Fruit fly (Drosophila melanogaster) whole organism, wandering third instar larva: ENCODE measurements around the gene Sar1.

Experiments
- Abd-B ChIP-seq: fragments of >200 bp; optimal IDR thresholded peaks from 2 replicates; lab custom pipeline; 2017; ENCODE audit warnings: missing biosample characterization, missing genetic modification characterization
- CG32264 ChIP-seq: fragments of 200-800 bp; sonication (Bioruptor generic); optimal IDR thresholded peaks from 2 replicates; lab custom pipeline; 2016; ENCODE audit warnings: missing biosample characterization, missing genetic modification characterization
- CG9705 ChIP-seq: fragments of 200-800 bp; sonication (Bioruptor generic); optimal IDR thresholded peaks from 2 replicates; lab custom pipeline; 2018; ENCODE audit warnings: missing biosample characterization, mild to moderate bottlenecking, missing genetic modification characterization
- CrebA ChIP-seq: fragments of 200-800 bp; sonication (Bioruptor generic); optimal IDR thresholded peaks from 2 replicates; lab custom pipeline; 2016; ENCODE audit warnings: missing biosample characterization, mild to moderate bottlenecking, missing genetic modification characterization, borderline replicate concordance
- Dfd ChIP-seq: fragments of >200 bp; optimal IDR thresholded peaks from 2 replicates; lab custom pipeline; 2017; ENCODE audit warnings: missing biosample characterization, missing genetic modification characterization
- Dif ChIP-seq: fragments of 200-275, 200-300 bp; sonication (Bioruptor generic); optimal IDR thresholded peaks from 2 replicates; lab custom pipeline; 2018; ENCODE audit warnings: missing biosample characterization, missing genetic modification characterization; ENCODE audit not compliant: partially characterized antibody
- GATAd ChIP-seq: sonication (Bioruptor generic); optimal IDR thresholded peaks from 2 replicates; lab custom pipeline; 2016; ENCODE audit warnings: missing biosample characterization, missing genetic modification characterization
- HLH106 ChIP-seq: fragments of 200-800 bp; optimal IDR thresholded peaks from 3 replicates; lab custom pipeline; 2019; ENCODE audit warnings: missing biosample characterization, mild to moderate bottlenecking, missing genetic modification characterization, moderate library complexity
- Hnf4 ChIP-seq: fragments of 200-800 bp; sonication (Bioruptor generic); optimal IDR thresholded peaks from 2 replicates; lab custom pipeline; 2016; ENCODE audit warnings: missing biosample characterization, mild to moderate bottlenecking, missing genetic modification characterization
- Hr78 ChIP-seq: fragments of >200 bp; optimal IDR thresholded peaks from 2 replicates; lab custom pipeline; 2017; ENCODE audit warnings: missing biosample characterization, missing genetic modification characterization
- Hr83 ChIP-seq: fragments of 200-300 bp; sonication (Bioruptor generic); optimal IDR thresholded peaks from 2 replicates; lab custom pipeline; 2016; ENCODE audit warnings: missing biosample characterization, mild to moderate bottlenecking, missing genetic modification characterization, moderate library complexity; ENCODE audit not compliant: poor library complexity, severe bottlenecking
- Jra ChIP-seq: sonication (Bioruptor generic); optimal IDR thresholded peaks from 2 replicates; lab custom pipeline; 2016; ENCODE audit warnings: missing biosample characterization, missing genetic modification characterization
- Mio ChIP-seq: sonication (Bioruptor generic); optimal IDR thresholded peaks from 2 replicates; lab custom pipeline; 2016; ENCODE audit warnings: missing biosample characterization, missing genetic modification characterization
- Myc ChIP-seq: fragments of >200 bp; optimal IDR thresholded peaks from 2 replicates; lab custom pipeline; 2017
- N ChIP-seq: fragments of >200 bp; optimal IDR thresholded peaks from 2 replicates; lab custom pipeline; 2018; ENCODE audit warnings: missing biosample characterization, missing external identifiers, missing genetic modification characterization
- OdsH ChIP-seq: fragments of 200-800 bp; sonication (Bioruptor generic); optimal IDR thresholded peaks from 2 replicates; lab custom pipeline; 2016; ENCODE audit warnings: missing biosample characterization, mild to moderate bottlenecking, missing genetic modification characterization
- Rel ChIP-seq, 2 experiments: fragments of 200-800 bp; sonication (Bioruptor generic) in 1 of 2; optimal IDR thresholded peaks; 2 replicates in 1 of 2; 3 replicates in 1 of 2; lab custom pipeline; 2016 to 2019; ENCODE audit warnings: mild to moderate bottlenecking in 2 of 2, missing biosample characterization in 2 of 2, missing genetic modification characterization in 2 of 2, moderate library complexity in 1 of 2
- Sp1 ChIP-seq: fragments of 200-800 bp; sonication (Bioruptor generic); optimal IDR thresholded peaks from 3 replicates; lab custom pipeline; 2019; ENCODE audit warnings: missing biosample characterization, mild to moderate bottlenecking, missing genetic modification characterization, moderate library complexity
- Vsx2 ChIP-seq: fragments of 200-300, 225-300 bp; sonication (Bioruptor generic); optimal IDR thresholded peaks from 2 replicates; lab custom pipeline; 2018; ENCODE audit warnings: missing biosample characterization, missing genetic modification characterization; ENCODE audit not compliant: partially characterized antibody
- br ChIP-seq: fragments of 200-800 bp; sonication (Bioruptor generic); optimal IDR thresholded peaks from 2 replicates; lab custom pipeline; 2016; ENCODE audit warnings: missing biosample characterization, missing genetic modification characterization
- brk ChIP-seq: fragments of 200-800 bp; sonication (Bioruptor generic); optimal IDR thresholded peaks from 2 replicates; lab custom pipeline; 2016; ENCODE audit warnings: missing biosample characterization, mild to moderate bottlenecking, missing genetic modification characterization
- dl ChIP-seq, 2 experiments: fragments of 175-275, 200-275 bp in 1 of 2; fragments of 200-275 bp in 1 of 2; sonication (Bioruptor generic); optimal IDR thresholded peaks; lab custom pipeline; 2018; ENCODE audit warnings: mild to moderate bottlenecking in 2 of 2, missing biosample characterization in 2 of 2, missing genetic modification characterization in 2 of 2, moderate library complexity in 2 of 2; ENCODE audit not compliant: partially characterized antibody in 2 of 2, insufficient read depth in 1 of 2
- dmrt93B ChIP-seq: fragments of 200-800 bp; sonication (Bioruptor generic); optimal IDR thresholded peaks from 2 replicates; lab custom pipeline; 2018; ENCODE audit warnings: missing biosample characterization, mild to moderate bottlenecking, missing genetic modification characterization
- dsf ChIP-seq: sonication (Bioruptor generic); optimal IDR thresholded peaks from 2 replicates; lab custom pipeline; 2016; ENCODE audit warnings: missing biosample characterization, missing genetic modification characterization, borderline replicate concordance
- ey ChIP-seq: fragments of 200-800 bp; sonication (Bioruptor generic); optimal IDR thresholded peaks from 2 replicates; lab custom pipeline; 2016; ENCODE audit warnings: missing biosample characterization, missing genetic modification characterization
- foxo ChIP-seq, 2 experiments: fragments of 200-800 bp; sonication (Bioruptor generic); optimal IDR thresholded peaks; 2 replicates in 1 of 2; 3 replicates in 1 of 2; lab custom pipeline; 2016 to 2017; ENCODE audit warnings: missing biosample characterization in 2 of 2, missing genetic modification characterization in 2 of 2
- fru ChIP-seq: fragments of 200-800 bp; sonication (Bioruptor generic); optimal IDR thresholded peaks from 3 replicates; lab custom pipeline; 2016; ENCODE audit warnings: missing biosample characterization, mild to moderate bottlenecking, missing genetic modification characterization
- h ChIP-seq: fragments of 200-800 bp; sonication (Bioruptor generic); optimal IDR thresholded peaks from 3 replicates; lab custom pipeline; 2016; ENCODE audit warnings: missing biosample characterization, mild to moderate bottlenecking, missing genetic modification characterization
- jim ChIP-seq: fragments of 175-275, 200-325 bp; sonication (Bioruptor generic); optimal IDR thresholded peaks from 2 replicates; lab custom pipeline; 2016; ENCODE audit warnings: missing biosample characterization, mild to moderate bottlenecking, missing genetic modification characterization
- lola ChIP-seq: fragments of >200 bp; optimal IDR thresholded peaks from 2 replicates; lab custom pipeline; 2017; ENCODE audit warnings: missing biosample characterization, missing genetic modification characterization
- pan ChIP-seq: fragments of >200 bp; optimal IDR thresholded peaks from 2 replicates; lab custom pipeline; 2017
- psq ChIP-seq: fragments of 200-800 bp; sonication (Bioruptor generic); optimal IDR thresholded peaks from 3 replicates; lab custom pipeline; 2017; ENCODE audit warnings: missing biosample characterization, mild to moderate bottlenecking, missing genetic modification characterization, moderate library complexity
- rgr ChIP-seq: fragments of 200-800 bp; sonication (Bioruptor generic); optimal IDR thresholded peaks from 3 replicates; lab custom pipeline; 2016; ENCODE audit warnings: missing biosample characterization, mild to moderate bottlenecking, missing genetic modification characterization
- sage ChIP-seq: fragments of 200-800 bp; sonication (Bioruptor generic); optimal IDR thresholded peaks from 2 replicates; lab custom pipeline; 2016; ENCODE audit warnings: missing biosample characterization, mild to moderate bottlenecking, missing genetic modification characterization
- sv ChIP-seq: fragments of 200-800 bp; sonication (Bioruptor generic); optimal IDR thresholded peaks from 3 replicates; lab custom pipeline; 2016; ENCODE audit warnings: missing biosample characterization, missing genetic modification characterization
- tai ChIP-seq: sonication (Bioruptor generic); optimal IDR thresholded peaks from 2 replicates; lab custom pipeline; 2016; ENCODE audit warnings: missing biosample characterization, missing genetic modification characterization
- usp ChIP-seq: fragments of >200 bp; optimal IDR thresholded peaks from 2 replicates; lab custom pipeline; 2017; ENCODE audit warnings: missing biosample characterization, missing genetic modification characterization
- woc ChIP-seq: sonication (Bioruptor generic); optimal IDR thresholded peaks from 2 replicates; lab custom pipeline; 2016; ENCODE audit warnings: missing biosample characterization, mild to moderate bottlenecking, missing genetic modification characterization

The Sar1 gene

DNA sequence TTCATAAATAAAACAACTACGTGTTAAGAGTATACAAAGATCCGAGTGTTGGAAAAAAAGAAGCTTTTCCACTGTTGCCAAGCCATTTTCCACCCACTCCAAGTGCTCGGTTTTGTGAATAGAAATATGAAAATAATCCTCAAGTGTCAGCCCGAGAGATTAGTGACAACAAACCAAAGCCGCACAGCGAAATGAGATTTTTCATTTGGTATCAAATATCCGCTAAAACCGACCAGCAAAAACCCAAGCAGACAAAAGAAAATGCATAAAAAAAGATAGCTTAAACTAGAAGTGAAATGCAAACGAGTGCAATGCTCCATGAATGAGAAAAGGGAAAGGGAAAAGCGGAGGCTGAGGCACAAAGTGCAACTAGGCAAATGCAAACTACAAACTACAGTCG lies 5.1 kb upstream of the Sar1 start, which contains the start of gene rdhB:
Gene rdhB, plus strand, starts transcription at position 301 of the 400 bp plus-strand sequence.
- TF ChIP-seq Dfd (GFP tag; lab: Kevin White, UChicago) = no peak
- TF ChIP-seq h (GFP tag; lab: Kevin White, UChicago) = no peak
- no peak for TF ChIP-seq HLH106 (tag; lab: Kevin White, UChicago)
- no peak for TF ChIP-seq ey
- no peak for TF ChIP-seq psq
- no peak for TF ChIP-seq Vsx2
- no peak for TF ChIP-seq OdsH (GFP tag; lab: Kevin White, UChicago)
- no peak for TF ChIP-seq N (GFP tag; lab: Kevin White, UChicago)
- TF ChIP-seq fru (GFP tag; lab: Kevin White, UChicago) = no peak
- no peak for TF ChIP-seq Hnf4 (GFP tag; lab: Kevin White, UChicago)
- no peak for TF ChIP-seq Jra (GFP tag; lab: Kevin White, UChicago)
- TF ChIP-seq GATAd (GFP tag; lab: Kevin White, UChicago) = no peak
- TF ChIP-seq Mio (GFP tag; lab: Kevin White, UChicago) = no peak
- TF ChIP-seq Abd-B (GFP tag; lab: Kevin White, UChicago) = no peak
- no peak for TF ChIP-seq sage (GFP tag; lab: Kevin White, UChicago)
- no peak for TF ChIP-seq dmrt93B (GFP tag; lab: Kevin White, UChicago)
- no peak for TF ChIP-seq brk (GFP tag; lab: Kevin White, UChicago)
- no peak for TF ChIP-seq usp (GFP tag; lab: Kevin White, UChicago)

DNA sequence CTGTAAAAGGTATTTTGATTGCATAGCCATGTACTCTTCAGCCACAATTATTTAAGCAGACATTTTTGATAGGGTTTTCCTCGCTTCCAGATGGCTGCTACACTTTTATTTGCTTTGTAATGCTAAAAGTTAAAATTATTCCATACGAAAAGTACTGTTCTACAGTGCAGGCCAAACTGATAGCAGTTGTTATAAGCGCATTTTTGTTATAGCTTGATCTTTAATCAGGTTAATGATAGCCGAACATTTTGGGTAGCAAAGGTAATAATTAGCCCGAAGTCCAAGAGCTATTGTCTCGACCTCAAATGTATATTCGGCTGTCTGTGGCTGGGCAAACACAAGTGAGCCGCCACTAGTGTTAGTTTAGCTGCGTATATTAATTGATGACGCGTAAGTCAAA lies 1.5 kb downstream of the Sar1 start:
- TF ChIP-seq psq (peak; percentile 2), Hnf4 (GFP tag; lab: Kevin White, UChicago) (peak; percentile 14), OdsH (GFP tag; lab: Kevin White, UChicago) (no peak), h (GFP tag; lab: Kevin White, UChicago) (peak; percentile 18), dsf (GFP tag; lab: Kevin White, UChicago) (no peak), foxo (GFP tag; optimal IDR thresholded peaks at IDR 0.05; lab: Kevin White, UChicago) (peak in 1 of 2 experiments; percentile 14), N (GFP tag; lab: Kevin White, UChicago) (no peak), Sp1 (GFP tag; lab: Kevin White, UChicago) (no peak)

DNA sequence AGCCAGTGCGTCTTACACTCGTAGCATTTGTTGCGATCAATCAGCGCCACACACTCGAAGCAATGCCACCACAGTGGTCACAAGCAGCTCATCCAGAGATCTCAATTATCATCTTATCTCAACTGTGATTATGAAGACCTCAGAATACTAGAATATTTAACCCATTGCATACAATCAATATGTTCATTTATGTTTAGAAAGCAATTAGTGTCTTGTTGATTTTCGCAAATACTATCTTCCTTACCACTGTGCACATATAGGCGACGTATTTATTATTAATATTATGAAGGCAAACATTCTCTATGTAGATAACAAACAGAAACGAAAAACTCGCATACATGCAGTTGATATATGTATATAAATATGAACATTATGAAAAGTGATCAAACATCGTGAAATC lies 2.3 kb downstream of the Sar1 start:
- TF ChIP-seq Myc (no peak), dl (GFP tag; optimal IDR thresholded peaks at IDR 0.05; lab: Kevin White, UChicago; ENCODE audit: insufficient read depth in 1 of 2, partially characterized antibody in 2 of 2) (no peak), OdsH (GFP tag; lab: Kevin White, UChicago) (peak; percentile 92), Dif (GFP tag; lab: Kevin White, UChicago) (no peak), N (GFP tag; lab: Kevin White, UChicago) (no peak), Rel (GFP tag; optimal IDR thresholded peaks at IDR 0.05; lab: Kevin White, UChicago) (peak; percentile 46), Rel (tag; optimal IDR thresholded peaks at IDR 0.05; lab: Kevin White, UChicago) (peak; percentile 24), Dfd (GFP tag; lab: Kevin White, UChicago) (no peak), CG32264 (GFP tag; lab: Kevin White, UChicago) (peak; percentile 23), lola (GFP tag; lab: Kevin White, UChicago) (no peak), tai (GFP tag; lab: Kevin White, UChicago) (no peak), woc (GFP tag; lab: Kevin White, UChicago) (peak; percentile 27), pan (lab: Kevin White, UChicago) (no peak), Vsx2 (no peak), Hr78 (GFP tag; lab: Kevin White, UChicago) (no peak), brk (GFP tag; lab: Kevin White, UChicago) (peak; percentile 85), Mio (GFP tag; lab: Kevin White, UChicago) (peak; percentile 63), br (GFP tag; lab: Kevin White, UChicago) (peak; percentile 79), h (GFP tag; lab: Kevin White, UChicago) (peak; percentile 92), CG9705 (no peak), sv (peak; percentile 47), dsf (GFP tag; lab: Kevin White, UChicago) (no peak), rgr (GFP tag; lab: Kevin White, UChicago) (peak; percentile 94), Hr83 (no peak), jim (no peak), usp (GFP tag; lab: Kevin White, UChicago) (no peak), Sp1 (GFP tag; lab: Kevin White, UChicago) (peak; percentile 50), psq (peak; percentile 72), sage (GFP tag; lab: Kevin White, UChicago) (peak; percentile 60), HLH106 (tag; lab: Kevin White, UChicago) (peak; percentile 61), ey (peak; percentile 89), Abd-B (GFP tag; lab: Kevin White, UChicago) (no peak), Jra (GFP tag; lab: Kevin White, UChicago) (peak; percentile 68), foxo (GFP tag; optimal IDR thresholded peaks at IDR 0.05; lab: Kevin White, UChicago) (peak in 1 of 2 experiments; percentile 85), dmrt93B (GFP tag; lab: Kevin White, UChicago) (peak; percentile 15), CrebA (no peak), GATAd (GFP tag; lab: Kevin White, UChicago) (no peak), fru (GFP tag; lab: Kevin White, UChicago) (peak; percentile 80), Hnf4 (GFP tag; lab: Kevin White, UChicago) (peak; percentile 77)
